Worm (Caenorhabditis elegans) whole organism, L1 larva: ENCODE measurements around the gene R05G9.1.

Experiments
- aha-1 ChIP-seq: fragments of 150-350 bp; optimal IDR thresholded peaks from 2 replicates; lab custom pipeline; 2014; ENCODE audit warnings: missing biosample characterization, missing genetic modification characterization
- efl-3 ChIP-seq: fragments of 200-800 bp; sonication (Bioruptor generic); optimal IDR thresholded peaks from 2 replicates; lab custom pipeline; 2018; ENCODE audit warnings: mild to moderate bottlenecking, missing genetic modification characterization, missing compliant biosample characterization
- ets-5 ChIP-seq: fragments of 200-800 bp; sonication (Bioruptor generic); IDR thresholded peaks from 2 replicates; pipeline ENCODE4 v1.3.6; 2022; ENCODE audit warnings: missing genetic modification characterization, missing compliant biosample characterization
- mdl-1 ChIP-seq, 2 experiments: fragments of 150-350 bp; optimal IDR thresholded peaks; 2 replicates each; lab custom pipeline; 2014 to 2017; ENCODE audit warnings: missing biosample characterization in 2 of 2, missing genetic modification characterization in 2 of 2, inconsistent platforms in 1 of 2
- nhr-12 ChIP-seq: sonication (generic microtip); optimal IDR thresholded peaks from 2 replicates; lab custom pipeline; 2017; ENCODE audit warnings: missing biosample characterization, missing genetic modification characterization
- nhr-20 ChIP-seq: sonication (generic microtip); optimal IDR thresholded peaks from 2 replicates; lab custom pipeline; 2016; ENCODE audit warnings: mild to moderate bottlenecking, missing genetic modification characterization, missing compliant biosample characterization
- snpc-4 ChIP-seq: fragments of 150-350 bp; optimal IDR thresholded peaks from 2 replicates; lab custom pipeline; 2014; ENCODE audit warnings: missing biosample characterization, missing genetic modification characterization
- zag-1 ChIP-seq: fragments of 150-350 bp; optimal IDR thresholded peaks from 2 replicates; lab custom pipeline; 2014; ENCODE audit warnings: missing biosample characterization, missing genetic modification characterization
- ztf-4 ChIP-seq: fragments of 150-350 bp; optimal IDR thresholded peaks from 2 replicates; lab custom pipeline; 2014; ENCODE audit warnings: missing biosample characterization, missing genetic modification characterization

DNA sequence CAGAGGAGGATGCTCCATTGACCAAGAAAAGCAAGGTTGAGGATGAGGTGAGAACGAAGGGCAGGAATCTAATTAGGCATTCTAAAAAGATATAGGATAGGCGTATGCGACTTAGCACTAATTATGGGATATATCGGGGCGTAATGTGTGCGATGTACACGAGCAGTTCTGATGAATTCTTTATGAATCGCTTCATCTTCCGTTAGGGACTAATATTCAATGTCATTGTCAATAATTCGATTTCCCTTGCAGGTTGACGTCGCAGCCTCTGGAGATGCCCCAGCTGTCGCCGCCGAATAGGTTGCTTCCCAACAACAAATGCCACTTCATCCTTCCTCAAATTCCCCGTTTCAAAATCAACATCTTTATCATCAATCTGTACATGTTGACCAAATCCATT lies 9.8 kb upstream of the R05G9.1 start:
- no peak for TF ChIP-seq mdl-1 (tag; optimal IDR thresholded peaks at IDR 0.05; lab: Kevin White, UChicago)
- no peak for TF ChIP-seq nhr-20 (tag; lab: Kevin White, UChicago)
- no peak for TF ChIP-seq zag-1 (tag; lab: Kevin White, UChicago)
- no peak for TF ChIP-seq efl-3 (GFP tag; lab: Kevin White, UChicago)
- TF ChIP-seq nhr-12 (tag; lab: Kevin White, UChicago): no peak
- no peak for TF ChIP-seq snpc-4
- no peak for TF ChIP-seq ztf-4
- TF ChIP-seq ets-5 (GFP tag; lab: Robert Waterston, UW): no peak
- TF ChIP-seq aha-1 (tag; lab: Kevin White, UChicago): no peak
